Worm (Caenorhabditis elegans) whole organism, L4 larva: ENCODE data around the gene K08D10.10.

Source experiments
- F10B5.3 ChIP-seq: sonication (generic microtip); optimal IDR thresholded peaks from 2 replicates; lab custom pipeline; 2016; ENCODE audit warnings: mild to moderate bottlenecking, missing genetic modification characterization, missing compliant biosample characterization
- aly-2 ChIP-seq: sonication (generic microtip); optimal IDR thresholded peaks from 2 replicates; lab custom pipeline; 2018; ENCODE audit warnings: missing biosample characterization, missing genetic modification characterization
- ceh-82 ChIP-seq: sonication (generic microtip); optimal IDR thresholded peaks from 2 replicates; lab custom pipeline; 2017; ENCODE audit warnings: missing biosample characterization, missing genetic modification characterization
- ctbp-1 ChIP-seq: fragments of 200-800 bp; sonication (Bioruptor generic); IDR thresholded peaks from 2 replicates; pipeline ENCODE4 v1.3.6; 2022; ENCODE audit warnings: missing genetic modification reagents, missing genetic modification characterization, missing compliant biosample characterization
- egl-27 ChIP-seq: sonication (generic microtip); optimal IDR thresholded peaks from 3 replicates; lab custom pipeline; 2017; ENCODE audit warnings: missing biosample characterization, missing genetic modification reagents, missing genetic modification characterization
- hlh-30 ChIP-seq: sonication (generic microtip); optimal IDR thresholded peaks from 2 replicates; lab custom pipeline; 2017; ENCODE audit warnings: antibody characterized with exemption, mild to moderate bottlenecking, missing genetic modification characterization, missing compliant biosample characterization; ENCODE audit not compliant: insufficient read depth
- nhr-28 ChIP-seq: fragments of 150-350 bp; optimal IDR thresholded peaks from 2 replicates; lab custom pipeline; 2014; ENCODE audit warnings: missing biosample characterization, missing genetic modification characterization
- pha-4 ChIP-seq, 2 experiments: fragments of 150-350 bp in 1 of 2; fragments of 200-800 bp in 1 of 2; sonication (Bioruptor generic) in 1 of 2; IDR thresholded peaks in 1 of 2; optimal IDR thresholded peaks in 1 of 2; 2 replicates each; pipeline versions ENCODE4 v1.3.6 to Lab custom; 2014 to 2022; ENCODE audit warnings: missing genetic modification characterization in 2 of 2, missing genetic modification reagents in 2 of 2, missing biosample characterization in 1 of 2, missing compliant biosample characterization in 1 of 2
- spr-1 ChIP-seq: sonication (generic microtip); optimal IDR thresholded peaks from 2 replicates; lab custom pipeline; 2016; ENCODE audit warnings: mild to moderate bottlenecking, missing genetic modification characterization, missing compliant biosample characterization

DNA sequence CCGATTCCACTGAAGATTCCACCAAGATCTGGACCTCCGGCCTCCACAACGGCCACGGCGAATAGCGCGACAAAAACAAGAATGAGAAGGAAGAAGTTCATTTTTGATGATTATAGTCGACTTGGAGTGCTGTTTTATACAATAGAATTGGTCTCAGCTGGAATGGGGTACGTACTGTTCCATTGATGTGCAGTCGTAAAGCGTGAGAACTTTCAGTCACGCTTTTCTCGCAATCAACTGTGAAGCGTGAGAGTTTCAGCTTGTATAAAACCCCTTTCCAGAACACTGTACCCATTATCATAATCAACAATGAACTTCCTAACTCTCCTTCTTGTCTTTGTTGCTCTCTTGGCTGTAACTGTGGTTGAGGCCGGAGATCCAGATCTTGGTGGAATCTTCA lies 36.4 kb upstream of the K08D10.10 start, which contains the start of the genes F49F1.4 and F49F1.2:
- TF ChIP-seq egl-27 (tag; lab: Kevin White, UChicago) (no peak), F10B5.3 (tag; lab: Kevin White, UChicago) (no peak), pha-4 (GFP tag; IDR thresholded peaks at IDR 0.05; lab: Robert Waterston, UW) (no peak), pha-4 (tag; optimal IDR thresholded peaks at IDR 0.05; lab: Kevin White, UChicago) (no peak), ceh-82 (tag; lab: Kevin White, UChicago) (no peak), ctbp-1 (GFP tag; lab: Robert Waterston, UW) (no peak), nhr-28 (tag; lab: Kevin White, UChicago) (no peak), spr-1 (no peak), hlh-30 (no peak), aly-2 (tag; lab: Kevin White, UChicago) (no peak)
